Worm (Caenorhabditis elegans) whole organism, midembryonic: ENCODE results near the gene dgk-1.

Source experiments
- T22C8.4 ChIP-seq: fragments of 200-800 bp; sonication (Bioruptor generic); IDR thresholded peaks from 2 replicates; pipeline ENCODE4 v1.3.6; 2022; ENCODE audit warnings: missing genetic modification characterization, missing compliant biosample characterization
- flt-1 ChIP-seq: fragments of 200-800 bp; sonication (Bioruptor generic); IDR thresholded peaks from 2 replicates; pipeline ENCODE4 v1.3.6; 2022; ENCODE audit warnings: missing genetic modification characterization, missing compliant biosample characterization
- ref-1 ChIP-seq: fragments of 200-800 bp; sonication (Bioruptor generic); conservative IDR thresholded peaks from 2 replicates; pipeline ENCODE4 v1.3.6; 2022; ENCODE audit warnings: missing genetic modification reagents, missing genetic modification characterization, missing compliant biosample characterization
- tab-1 ChIP-seq: fragments of 200-800 bp; sonication (Bioruptor generic); IDR thresholded peaks from 2 replicates; pipeline ENCODE4 v1.3.6; 2022; ENCODE audit warnings: missing genetic modification characterization, missing compliant biosample characterization
- ztf-23 ChIP-seq: fragments of 200-800 bp; sonication (Bioruptor generic); IDR thresholded peaks from 2 replicates; pipeline ENCODE4 v1.3.6; 2022; ENCODE audit warnings: missing genetic modification reagents, missing genetic modification characterization, missing compliant biosample characterization
- ztf-29 ChIP-seq: fragments of 200-800 bp; sonication (Bioruptor generic); IDR thresholded peaks from 2 replicates; pipeline ENCODE4 v1.3.6; 2022; ENCODE audit warnings: missing genetic modification reagents, missing genetic modification characterization, missing compliant biosample characterization

DNA sequence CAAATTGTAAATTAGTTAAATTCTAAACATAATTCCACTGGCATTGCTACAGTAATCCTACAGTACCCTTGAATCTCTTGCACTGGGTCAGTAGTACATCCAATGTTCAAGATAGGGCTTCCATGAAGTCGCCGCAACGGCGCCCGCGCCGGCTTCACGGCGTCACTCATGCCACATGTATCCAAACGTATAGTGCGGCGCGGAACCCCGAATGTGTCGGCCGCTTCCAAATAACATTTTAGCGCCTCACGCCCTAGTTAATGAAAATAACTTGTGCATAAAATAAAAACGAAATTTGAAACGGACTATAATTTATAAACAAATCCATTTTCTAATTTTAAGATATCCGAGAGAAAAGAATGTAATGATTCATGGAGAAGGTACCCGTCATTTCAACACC is 55.2 kb downstream of the dgk-1 start:
- TF ChIP-seq flt-1 (GFP tag; lab: Robert Waterston, UW): no peak
- no peak for TF ChIP-seq tab-1 (GFP tag; lab: Robert Waterston, UW)
- no peak for TF ChIP-seq T22C8.4 (GFP tag; lab: Robert Waterston, UW)
- no peak for TF ChIP-seq ztf-23
- TF ChIP-seq ref-1 (GFP tag; lab: Robert Waterston, UW): no peak
- TF ChIP-seq ztf-29: no peak
